Worm (Caenorhabditis elegans): ENCODE data around the gene ist-1.

DNA sequence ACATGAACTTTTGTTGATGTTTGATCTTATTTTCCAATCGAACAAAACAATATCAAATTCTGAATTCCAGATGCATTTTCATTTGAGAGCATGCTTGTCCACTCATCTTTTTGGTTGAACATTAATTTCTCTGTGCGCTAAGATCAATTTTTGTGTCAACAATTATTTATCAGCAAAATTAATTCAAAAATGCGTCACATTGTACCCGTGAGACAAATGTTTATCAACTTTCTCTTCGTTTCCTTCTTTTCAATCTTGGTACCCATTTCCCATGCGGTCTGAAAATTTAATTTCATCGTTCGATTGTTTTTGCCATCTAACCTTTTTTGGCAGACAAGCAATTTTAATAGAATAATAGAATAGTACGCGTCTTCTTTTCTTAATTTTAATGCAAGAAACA is 2.4 kb upstream of the ist-1 start:
- TF ChIP-seq ama-1 (optimal IDR thresholded peaks at IDR 0.05) (no peak), hmg-4 (GFP tag; optimal IDR thresholded peaks at IDR 0.05) (no peak), hmbx-1 (tag; optimal IDR thresholded peaks at IDR 0.05) (no peak), hnd-1 (tag; optimal IDR thresholded peaks at IDR 0.05) (no peak), tbx-11 (GFP tag; IDR thresholded peaks at IDR 0.05) (no peak), tbx-37 (GFP tag; conservative IDR thresholded peaks at IDR 0.05) (no peak), scrt-1 (GFP tag; IDR thresholded peaks at IDR 0.05) (no peak), ceh-13 (GFP tag; optimal IDR thresholded peaks at IDR 0.05) (no peak), B0310.2 (tag; optimal IDR thresholded peaks at IDR 0.05) (no peak), flt-1 (GFP tag; IDR thresholded peaks at IDR 0.05) (no peak), aly-1 (tag; optimal IDR thresholded peaks at IDR 0.05) (no peak), F13C5.2 (tag; optimal IDR thresholded peaks at IDR 0.05) (no peak), tra-4 (tag; optimal IDR thresholded peaks at IDR 0.05) (no peak), pes-1 (GFP tag; IDR thresholded peaks at IDR 0.05) (no peak)
